Worm (Caenorhabditis elegans) whole organism, L4 larva: ENCODE results near the gene gst-1.

Experiments used
- Y105C5A.15 ChIP-seq: fragments of 200-800 bp; sonication (Bioruptor generic); IDR thresholded peaks from 2 replicates; pipeline ENCODE4 v1.3.6; 2022; ENCODE audit warnings: missing genetic modification characterization, missing compliant biosample characterization
- Y75B8A.6 ChIP-seq: fragments of 200-800 bp; sonication (Bioruptor generic); IDR thresholded peaks from 2 replicates; pipeline ENCODE4 v1.3.6; 2022; ENCODE audit warnings: missing genetic modification reagents, missing genetic modification characterization, missing compliant biosample characterization
- fkh-10 ChIP-seq: fragments of 150-350 bp; optimal IDR thresholded peaks from 2 replicates; lab custom pipeline; 2014; ENCODE audit warnings: missing biosample characterization, missing genetic modification reagents, missing genetic modification characterization
- fos-1 ChIP-seq: fragments of 150-350 bp; optimal IDR thresholded peaks from 2 replicates; lab custom pipeline; 2014; ENCODE audit warnings: missing biosample characterization, missing genetic modification characterization
- lin-15B ChIP-seq: fragments of 150-350 bp; sonication (generic microtip); optimal IDR thresholded peaks from 3 replicates; lab custom pipeline; 2014; ENCODE audit warnings: missing biosample characterization, missing genetic modification characterization
- mes-2 ChIP-seq: sonication (generic microtip); optimal IDR thresholded peaks from 2 replicates; lab custom pipeline; 2016; ENCODE audit warnings: missing genotype, mild to moderate bottlenecking, missing genetic modification characterization, missing compliant biosample characterization; ENCODE audit not compliant: poor library complexity, severe bottlenecking
- nhr-11 ChIP-seq: fragments of 150-350 bp; optimal IDR thresholded peaks from 2 replicates; lab custom pipeline; 2014; ENCODE audit warnings: missing biosample characterization, missing genetic modification characterization

ce11 chrIII:9081763-9082162 lies 22.6 kb downstream of the gst-1 start, which contains the start of gene far-2:
- TF ChIP-seq mes-2 (no peak), nhr-11 (no peak), lin-15B (tag; lab: Kevin White, UChicago) (no peak), fos-1 (tag; lab: Kevin White, UChicago) (no peak), Y105C5A.15 (GFP tag; lab: Robert Waterston, UW) (no peak), Y75B8A.6 (GFP tag; lab: Robert Waterston, UW) (no peak), fkh-10 (GFP tag; lab: Kevin White, UChicago) (no peak)
